Fruit fly (Drosophila melanogaster) whole organism, adult: Measurements from ENCODE around the gene Amun.
"Not testable (repeated sequence)": the region's sequence is repeated elsewhere in the genome, so short reads cannot be mapped to it uniquely, and the experiment has no call there.

Experiments used
- CG11617 ChIP-seq: fragments of 200-800 bp; sonication (Bioruptor generic); optimal IDR thresholded peaks from 2 replicates; lab custom pipeline; 2017; ENCODE audit warnings: mild to moderate bottlenecking, missing biosample characterization, missing genetic modification reagents, missing genetic modification characterization
- CG12768 ChIP-seq: fragments of 200-800 bp; sonication (Bioruptor generic); optimal IDR thresholded peaks from 2 replicates; lab custom pipeline; 2017; ENCODE audit warnings: missing biosample characterization, missing genetic modification characterization, mild to moderate bottlenecking, moderate library complexity, missing genetic modification reagents
- CG14711 ChIP-seq: fragments of 200-800 bp; sonication (Bioruptor generic); optimal IDR thresholded peaks from 2 replicates; lab custom pipeline; 2018; ENCODE audit warnings: missing biosample characterization, mild to moderate bottlenecking, missing genetic modification characterization, moderate library complexity
- CG1620 ChIP-seq: fragments of 200-800 bp; sonication (Bioruptor generic); optimal IDR thresholded peaks from 2 replicates; lab custom pipeline; 2016; ENCODE audit warnings: missing biosample characterization, missing genetic modification characterization
- CG33017 ChIP-seq: fragments of 200-800 bp; sonication (Bioruptor generic); optimal IDR thresholded peaks from 2 replicates; lab custom pipeline; 2018; ENCODE audit warnings: missing biosample characterization, mild to moderate bottlenecking, missing genetic modification characterization, moderate library complexity
- CG5204 ChIP-seq: fragments of 200-800 bp; sonication (Bioruptor generic); optimal IDR thresholded peaks from 2 replicates; lab custom pipeline; 2016; ENCODE audit warnings: missing biosample characterization, missing genetic modification characterization
- CG7045 ChIP-seq: fragments of 200-800 bp; sonication (Bioruptor generic); optimal IDR thresholded peaks from 2 replicates; lab custom pipeline; 2017; ENCODE audit warnings: missing biosample characterization, mild to moderate bottlenecking, missing genetic modification characterization
- CG7101 ChIP-seq: fragments of 200-800 bp; sonication (Bioruptor generic); optimal IDR thresholded peaks from 2 replicates; lab custom pipeline; 2018; ENCODE audit warnings: missing biosample characterization, mild to moderate bottlenecking, missing genetic modification characterization, moderate library complexity
- Clk ChIP-seq: fragments of 200-800 bp; sonication (Bioruptor generic); optimal IDR thresholded peaks from 2 replicates; lab custom pipeline; 2017; ENCODE audit warnings: missing biosample characterization, missing genetic modification characterization
- Crg-1 ChIP-seq: fragments of 200-800 bp; sonication (Bioruptor generic); optimal IDR thresholded peaks from 2 replicates; lab custom pipeline; 2016; ENCODE audit warnings: missing biosample characterization, missing genetic modification characterization
- Hr96 ChIP-seq: fragments of 200-800 bp; sonication (Bioruptor generic); optimal IDR thresholded peaks from 2 replicates; lab custom pipeline; 2016; ENCODE audit warnings: missing biosample characterization, missing genetic modification characterization
- Mnt ChIP-seq: fragments of 200-800 bp; sonication (Bioruptor generic); optimal IDR thresholded peaks from 2 replicates; lab custom pipeline; 2016; ENCODE audit warnings: missing biosample characterization, mild to moderate bottlenecking, missing genetic modification characterization
- bab1 ChIP-seq: fragments of 200-800 bp; sonication (Bioruptor generic); optimal IDR thresholded peaks from 3 replicates; lab custom pipeline; 2019; ENCODE audit warnings: missing biosample characterization, mild to moderate bottlenecking, missing genetic modification characterization, moderate library complexity
- cic ChIP-seq: fragments of 200-800 bp; sonication (Bioruptor generic); optimal IDR thresholded peaks from 2 replicates; lab custom pipeline; 2017; ENCODE audit warnings: missing biosample characterization, mild to moderate bottlenecking, missing genetic modification characterization, moderate library complexity
- cnc ChIP-seq, 2 experiments: fragments of >200 bp; optimal IDR thresholded peaks; 2 replicates each; lab custom pipeline; 2017
- kay ChIP-seq: fragments of 200-800 bp; sonication (Bioruptor generic); peaks from one replicate; lab custom pipeline; 2016; ENCODE audit warnings: missing biosample characterization, missing genetic modification characterization, borderline replicate concordance
- ovo ChIP-seq: fragments of 200-800 bp; sonication (Bioruptor generic); optimal IDR thresholded peaks from 2 replicates; lab custom pipeline; 2016; ENCODE audit warnings: missing biosample characterization, missing genetic modification characterization
- pad ChIP-seq: fragments of 200-800 bp; sonication (Bioruptor generic); optimal IDR thresholded peaks from 3 replicates; lab custom pipeline; 2017; ENCODE audit warnings: missing biosample characterization, missing genetic modification characterization, mild to moderate bottlenecking, moderate library complexity, missing genetic modification reagents
- tj ChIP-seq: fragments of 200-800 bp; sonication (Bioruptor generic); optimal IDR thresholded peaks from 3 replicates; lab custom pipeline; 2017; ENCODE audit warnings: missing biosample characterization, mild to moderate bottlenecking, missing genetic modification characterization, moderate library complexity
- toe ChIP-seq: fragments of 200-800 bp; sonication (Bioruptor generic); optimal IDR thresholded peaks from 2 replicates; lab custom pipeline; 2016; ENCODE audit warnings: missing biosample characterization, missing genetic modification characterization

Gene Amun

dm6 chrX:11715263-11715659, at the start of gene Amun:
TSS of gene Amun (minus strand) at chrX:11715565.
- TF ChIP-seq bab1 (GFP tag; lab: Kevin White, UChicago) = peak; percentile 48
- TF ChIP-seq tj = peak; percentile 67
- TF ChIP-seq pad (GFP tag; lab: Kevin White, UChicago) = no peak
- peak; percentile 39 for TF ChIP-seq Hr96 (GFP tag; lab: Kevin White, UChicago)
- peak; percentile 69 for TF ChIP-seq Crg-1 (GFP tag; lab: Kevin White, UChicago)
- peak; percentile 27 for TF ChIP-seq toe (GFP tag; lab: Kevin White, UChicago)
- peak; percentile 46 for TF ChIP-seq CG14711
- TF ChIP-seq CG1620 (GFP tag; lab: Kevin White, UChicago) = peak; percentile 72
- TF ChIP-seq CG33017 (tag; lab: Kevin White, UChicago) = peak; percentile 15
- TF ChIP-seq CG12768 = no peak
- no peak for TF ChIP-seq kay (GFP tag; lab: Kevin White, UChicago)
- peak; percentile 48 for TF ChIP-seq CG7101 (tag; lab: Kevin White, UChicago)

dm6 chrX:11764540-11765136, 49.3 kb upstream of the Amun start, which contains the start of gene CG9360:
TSS of gene CG9360 (minus strand) at chrX:11764590.
- TF ChIP-seq tj (peak; percentile 93), kay (GFP tag; lab: Kevin White, UChicago) (peak; percentile 82), CG7045 (GFP tag; lab: Kevin White, UChicago) (no peak), cnc (optimal IDR thresholded peaks at IDR 0.05; lab: Kevin White, UChicago) (peak; percentile 72 to 91)

- no peak for TF ChIP-seq CG11617
- TF ChIP-seq cnc (optimal IDR thresholded peaks at IDR 0.05; lab: Kevin White, UChicago) = no peak
- no peak for TF ChIP-seq bab1 (GFP tag; lab: Kevin White, UChicago)
- TF ChIP-seq pad (GFP tag; lab: Kevin White, UChicago) = no peak
- no peak for TF ChIP-seq CG7101 (tag; lab: Kevin White, UChicago)
- TF ChIP-seq CG1620 (GFP tag; lab: Kevin White, UChicago) = no peak
- TF ChIP-seq ovo (GFP tag; lab: Kevin White, UChicago) = no peak
- no peak for TF ChIP-seq Clk
- no peak for TF ChIP-seq CG12768
- no peak for TF ChIP-seq toe (GFP tag; lab: Kevin White, UChicago)
- TF ChIP-seq kay (GFP tag; lab: Kevin White, UChicago) = no peak
- no peak for TF ChIP-seq Crg-1 (GFP tag; lab: Kevin White, UChicago)
- no peak for TF ChIP-seq CG14711
- no peak for TF ChIP-seq Hr96 (GFP tag; lab: Kevin White, UChicago)
- no peak for TF ChIP-seq cic
- no peak for TF ChIP-seq tj
- TF ChIP-seq Mnt (GFP tag; lab: Kevin White, UChicago) = no peak
- TF ChIP-seq CG33017 (tag; lab: Kevin White, UChicago) = no peak
- TF ChIP-seq CG5204 (GFP tag; lab: Kevin White, UChicago) = no peak
- no peak for TF ChIP-seq CG7045 (GFP tag; lab: Kevin White, UChicago)
These were observed 41.5 kb upstream of the Amun start for dm6 chrX:11756892-11757291.

dm6 chrX:11753973-11754372, 38.6 kb upstream of the Amun start, which contains the start of gene m:
TSS of gene m (plus strand) at chrX:11754273.
- not testable (repeated sequence) for TF ChIP-seq CG33017 (tag; lab: Kevin White, UChicago); ovo (GFP tag; lab: Kevin White, UChicago); CG7101 (tag; lab: Kevin White, UChicago)

- TF ChIP-seq CG12768 (no peak), ovo (GFP tag; lab: Kevin White, UChicago) (no peak), cnc (optimal IDR thresholded peaks at IDR 0.05; lab: Kevin White, UChicago) (no peak), toe (GFP tag; lab: Kevin White, UChicago) (no peak), CG5204 (GFP tag; lab: Kevin White, UChicago) (no peak), Mnt (GFP tag; lab: Kevin White, UChicago) (no peak), Hr96 (GFP tag; lab: Kevin White, UChicago) (no peak), CG7101 (tag; lab: Kevin White, UChicago) (no peak), kay (GFP tag; lab: Kevin White, UChicago) (no peak), CG33017 (tag; lab: Kevin White, UChicago) (no peak), Clk (no peak), CG14711 (no peak), CG7045 (GFP tag; lab: Kevin White, UChicago) (no peak), Crg-1 (GFP tag; lab: Kevin White, UChicago) (no peak), cic (no peak), pad (GFP tag; lab: Kevin White, UChicago) (no peak), CG1620 (GFP tag; lab: Kevin White, UChicago) (no peak), CG11617 (no peak)
These were observed 21.1 kb upstream of the Amun start for dm6 chrX:11736421-11736820.

dm6 chrX:11733795-11734194, 18.4 kb upstream of the Amun start, which contains the start of gene inaF-A:
TSS of gene inaF-A (minus strand) at chrX:11733895.
- TF ChIP-seq cnc (optimal IDR thresholded peaks at IDR 0.05; lab: Kevin White, UChicago) (no peak), ovo (GFP tag; lab: Kevin White, UChicago) (no peak), tj (no peak), CG11617 (no peak), CG1620 (GFP tag; lab: Kevin White, UChicago) (no peak)

- no peak for TF ChIP-seq CG12768
These were observed 17.3 kb upstream of the Amun start, which contains the start of gene inaF-B for dm6 chrX:11732670-11733069. TSS of gene inaF-B (minus strand) at chrX:11732770.
